Worm (Caenorhabditis elegans): ENCODE data around the gene srx-8.

Gene srx-8

DNA sequence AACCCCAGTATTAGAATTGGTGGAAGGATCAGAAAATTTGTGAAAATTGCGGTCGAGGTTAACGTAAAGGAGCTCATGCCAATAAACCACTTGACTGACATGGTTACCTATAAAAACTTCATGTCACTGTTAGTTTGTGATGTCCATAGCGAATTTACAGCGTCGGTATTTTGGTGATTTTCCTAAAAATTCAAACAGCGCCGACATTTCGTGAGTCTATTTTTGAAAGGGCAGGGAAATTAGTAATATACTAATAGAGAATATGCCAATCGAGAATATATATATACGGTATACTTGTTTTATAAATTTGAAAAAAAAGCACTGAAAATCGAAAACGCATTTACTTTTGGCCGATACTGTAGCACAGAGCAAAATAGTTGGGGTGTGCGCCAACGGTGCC is at the start of gene srx-8:
TSS of gene srx-8 (minus strand) at position 101 of the 400 bp plus-strand sequence.
- TF ChIP-seq fkh-2 (tag; optimal IDR thresholded peaks at IDR 0.05) (no peak), nhr-25 (tag; optimal IDR thresholded peaks at IDR 0.05) (no peak), nhr-12 (tag; optimal IDR thresholded peaks at IDR 0.05) (no peak), fkh-10 (GFP tag; optimal IDR thresholded peaks at IDR 0.05) (no peak), jun-1 (tag; optimal IDR thresholded peaks at IDR 0.05) (no peak), nhr-67 (tag; optimal IDR thresholded peaks at IDR 0.05) (no peak), tbx-2 (tag; optimal IDR thresholded peaks at IDR 0.05) (no peak), egl-27 (tag; optimal IDR thresholded peaks at IDR 0.05) (no peak)

ce11 chrV:604105-604504 is 48.1 kb upstream of the srx-8 start, which contains the start of gene srlf-37:
Gene srlf-37, minus strand, starts transcription at chrV:604205.
- TF ChIP-seq ZK546.5 (tag; optimal IDR thresholded peaks at IDR 0.05) (no peak), ceh-9 (tag; optimal IDR thresholded peaks at IDR 0.05) (no peak)

- TF ChIP-seq elt-3 (tag; optimal IDR thresholded peaks at IDR 0.05) = no peak
- TF ChIP-seq aly-2 (tag; optimal IDR thresholded peaks at IDR 0.05) = no peak
- TF ChIP-seq fkh-10 (GFP tag; optimal IDR thresholded peaks at IDR 0.05) = no peak
- no peak for TF ChIP-seq eor-1 (tag; optimal IDR thresholded peaks at IDR 0.05)
Observed at ce11 chrV:600231-600630, 44.3 kb upstream of the srx-8 start, which contains the start of gene nhr-251. Gene nhr-251, plus strand, starts transcription at chrV:600531.

ce11 chrV:599783-600182 is 43.8 kb upstream of the srx-8 start:
- no peak for TF ChIP-seq ztf-4 (tag; optimal IDR thresholded peaks at IDR 0.05)
- TF ChIP-seq nhr-67 (tag; optimal IDR thresholded peaks at IDR 0.05) = no peak
- TF ChIP-seq hmg-11 (tag; optimal IDR thresholded peaks at IDR 0.05) = no peak
- TF ChIP-seq eor-1 (tag; optimal IDR thresholded peaks at IDR 0.05) = no peak
- TF ChIP-seq zag-1 (tag; optimal IDR thresholded peaks at IDR 0.05) = no peak

DNA sequence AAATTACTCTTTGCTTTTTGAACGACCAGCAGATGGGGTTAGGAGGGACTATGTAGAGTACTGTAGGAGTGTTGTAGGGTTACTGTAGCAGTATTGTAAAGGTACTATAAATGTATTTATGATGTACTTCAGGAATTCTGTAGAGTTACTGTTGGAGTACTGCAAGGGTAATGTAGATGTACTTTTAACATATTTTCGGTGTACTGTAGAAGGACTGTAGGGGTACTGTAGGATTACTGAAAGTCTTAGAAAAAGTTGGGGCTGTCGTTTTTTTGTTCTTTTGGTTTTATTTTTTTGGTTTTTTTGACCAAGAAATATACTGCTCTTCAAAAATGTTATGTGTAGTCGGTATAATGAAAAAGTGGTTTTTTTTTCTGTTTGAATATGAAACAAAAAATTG is 42.7 kb upstream of the srx-8 start:
- TF ChIP-seq nhr-25 (tag; optimal IDR thresholded peaks at IDR 0.05) (no peak), R02D3.7 (tag; optimal IDR thresholded peaks at IDR 0.05) (no peak), nhr-67 (tag; optimal IDR thresholded peaks at IDR 0.05) (no peak), nhr-77 (tag; optimal IDR thresholded peaks at IDR 0.05) (no peak), ztf-11 (tag; optimal IDR thresholded peaks at IDR 0.05) (no peak), lin-15B (tag; optimal IDR thresholded peaks at IDR 0.05) (no peak), daf-12 (tag; optimal IDR thresholded peaks at IDR 0.05) (no peak), elt-3 (tag; optimal IDR thresholded peaks at IDR 0.05) (no peak), aly-2 (tag; optimal IDR thresholded peaks at IDR 0.05) (no peak), egl-27 (tag; optimal IDR thresholded peaks at IDR 0.05) (no peak), snpc-4 (tag; optimal IDR thresholded peaks at IDR 0.05) (no peak)

- TF ChIP-seq mdl-1 (tag; optimal IDR thresholded peaks at IDR 0.05) = no peak
- TF ChIP-seq lin-15B (tag; optimal IDR thresholded peaks at IDR 0.05) = no peak
- TF ChIP-seq lin-39 (tag; optimal IDR thresholded peaks at IDR 0.05) = no peak
- no peak for TF ChIP-seq nhr-43 (tag; optimal IDR thresholded peaks at IDR 0.05; ENCODE audit: poor library complexity, severe bottlenecking)
- TF ChIP-seq snpc-4 (tag; optimal IDR thresholded peaks at IDR 0.05) = no peak
- TF ChIP-seq daf-12 (tag; optimal IDR thresholded peaks at IDR 0.05) = no peak
- no peak for TF ChIP-seq zag-1 (tag; optimal IDR thresholded peaks at IDR 0.05)
- TF ChIP-seq nhr-23 (tag; optimal IDR thresholded peaks at IDR 0.05) = peak; percentile 58
- no peak for TF ChIP-seq ceh-16 (tag; optimal IDR thresholded peaks at IDR 0.05)
- no peak for TF ChIP-seq fos-1 (tag; optimal IDR thresholded peaks at IDR 0.05)
- TF ChIP-seq egl-5 (tag; optimal IDR thresholded peaks at IDR 0.05) = no peak
- TF ChIP-seq nhr-28 (tag; optimal IDR thresholded peaks at IDR 0.05) = no peak
- no peak for TF ChIP-seq sea-2 (GFP tag; optimal IDR thresholded peaks at IDR 0.05)
- TF ChIP-seq elt-1 (tag; optimal IDR thresholded peaks at IDR 0.05) = peak; percentile 85
Observed at ce11 chrV:597823-598222, 41.9 kb upstream of the srx-8 start.

DNA sequence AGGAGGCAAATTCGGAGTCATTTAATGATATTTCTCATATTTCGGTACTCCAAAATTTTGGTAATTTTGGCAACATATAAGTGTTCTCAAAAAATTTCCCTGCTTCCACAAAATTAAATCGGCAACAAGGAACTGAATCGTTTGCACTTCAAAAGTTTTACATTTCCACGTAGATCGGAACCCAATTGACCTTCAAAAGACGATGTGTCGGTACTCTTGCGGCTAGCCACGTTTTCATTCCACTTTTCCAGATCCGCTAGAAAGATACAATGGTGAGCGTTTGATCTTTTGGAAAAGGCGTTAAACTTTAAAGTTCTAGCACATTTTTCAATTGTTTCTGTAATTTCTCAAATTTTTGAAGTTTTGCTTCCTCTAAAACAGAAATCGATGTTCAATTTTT is 41.0 kb upstream of the srx-8 start:
- TF ChIP-seq ceh-82 (tag; optimal IDR thresholded peaks at IDR 0.05) (no peak), ceh-28 (tag; optimal IDR thresholded peaks at IDR 0.05) (no peak), nhr-11 (tag; optimal IDR thresholded peaks at IDR 0.05) (no peak), lin-39 (tag; optimal IDR thresholded peaks at IDR 0.05) (no peak), nhr-23 (tag; optimal IDR thresholded peaks at IDR 0.05) (peak; percentile 59), ztf-11 (tag; optimal IDR thresholded peaks at IDR 0.05) (no peak), nhr-77 (tag; optimal IDR thresholded peaks at IDR 0.05) (no peak), nhr-25 (tag; optimal IDR thresholded peaks at IDR 0.05) (peak; percentile 40), unc-62 (GFP tag; optimal IDR thresholded peaks at IDR 0.05) (no peak), lin-15B (tag; optimal IDR thresholded peaks at IDR 0.05) (no peak), ceh-9 (tag; optimal IDR thresholded peaks at IDR 0.05) (no peak), eor-1 (tag; optimal IDR thresholded peaks at IDR 0.05) (no peak), nhr-237 (tag; optimal IDR thresholded peaks at IDR 0.05) (no peak), fkh-10 (GFP tag; optimal IDR thresholded peaks at IDR 0.05) (no peak), R02D3.7 (tag; optimal IDR thresholded peaks at IDR 0.05) (no peak), ceh-16 (tag; optimal IDR thresholded peaks at IDR 0.05) (no peak), ama-1 (optimal IDR thresholded peaks at IDR 0.05) (no peak), jun-1 (tag; optimal IDR thresholded peaks at IDR 0.05) (no peak), elt-3 (tag; optimal IDR thresholded peaks at IDR 0.05) (no peak), elt-1 (tag; optimal IDR thresholded peaks at IDR 0.05) (peak; percentile 88), ZK546.5 (tag; optimal IDR thresholded peaks at IDR 0.05) (no peak)

Measured in whole organism, L3 larva.